Worm (Caenorhabditis elegans): Measurements from ENCODE around the gene C07A4.3.

- no peak for TF ChIP-seq drap-1 (GFP tag; optimal IDR thresholded peaks at IDR 0.05)
- TF ChIP-seq blmp-1 (tag; optimal IDR thresholded peaks at IDR 0.05) = no peak
- no peak for TF ChIP-seq snpc-4 (tag; optimal IDR thresholded peaks at IDR 0.05)
- no peak for TF ChIP-seq elt-3 (tag; optimal IDR thresholded peaks at IDR 0.05)
- peak; percentile 70 for TF ChIP-seq unc-62 (GFP tag; optimal IDR thresholded peaks at IDR 0.05)
- TF ChIP-seq nhr-2 (tag; optimal IDR thresholded peaks at IDR 0.05) = no peak
- TF ChIP-seq nhr-76 (tag; optimal IDR thresholded peaks at IDR 0.05) = no peak
- no peak for TF ChIP-seq mep-1 (tag; optimal IDR thresholded peaks at IDR 0.05)
- TF ChIP-seq nhr-28 (tag; optimal IDR thresholded peaks at IDR 0.05) = no peak
Observed at ce11 chrX:10130159-10130558, 44.6 kb upstream of the C07A4.3 start.

Measured in whole organism, mixed stage, embryonic.